Worm (Caenorhabditis elegans): Measurements from ENCODE around the gene ttr-20.

- TF ChIP-seq ama-1 (optimal IDR thresholded peaks at IDR 0.05), result peak; percentile 25
- TF ChIP-seq ama-1 (GFP tag; optimal IDR thresholded peaks at IDR 0.05), result no peak
- no peak for TF ChIP-seq pha-4 (tag; optimal IDR thresholded peaks at IDR 0.05)
- TF ChIP-seq him-1 (tag; optimal IDR thresholded peaks at IDR 0.05), result no peak
- TF ChIP-seq atf-7 (tag; optimal IDR thresholded peaks at IDR 0.05), result no peak
- TF ChIP-seq snpc-4 (GFP tag; optimal IDR thresholded peaks at IDR 0.05), result no peak
- TF ChIP-seq snpc-4 (tag; optimal IDR thresholded peaks at IDR 0.05), result no peak
- TF ChIP-seq rec-8 (tag; optimal IDR thresholded peaks at IDR 0.05), result no peak
- no peak for TF ChIP-seq hrde-1 (tag; optimal IDR thresholded peaks at IDR 0.05; ENCODE audit: borderline replicate concordance)
- no peak for TF ChIP-seq hmg-20 (GFP tag; IDR thresholded peaks at IDR 0.05)
- no peak for TF ChIP-seq lin-26 (GFP tag; IDR thresholded peaks at IDR 0.05)
- TF ChIP-seq sdz-38 (tag; optimal IDR thresholded peaks at IDR 0.05), result no peak
- TF ChIP-seq lin-40 (tag; optimal IDR thresholded peaks at IDR 0.05), result no peak
- no peak for TF ChIP-seq ceh-58 (GFP tag; IDR thresholded peaks at IDR 0.05)
- TF ChIP-seq mel-28 (tag; optimal IDR thresholded peaks at IDR 0.05; ENCODE audit: borderline replicate concordance), result no peak
- TF ChIP-seq unc-62 (GFP tag; optimal IDR thresholded peaks at IDR 0.05), result no peak
Measured at ce11 chrIV:4236671-4237070, 9.9 kb upstream of the ttr-20 start.
